Fruit fly (Drosophila melanogaster): ENCODE data around the gene Mhcl.

Gene Mhcl

DNA sequence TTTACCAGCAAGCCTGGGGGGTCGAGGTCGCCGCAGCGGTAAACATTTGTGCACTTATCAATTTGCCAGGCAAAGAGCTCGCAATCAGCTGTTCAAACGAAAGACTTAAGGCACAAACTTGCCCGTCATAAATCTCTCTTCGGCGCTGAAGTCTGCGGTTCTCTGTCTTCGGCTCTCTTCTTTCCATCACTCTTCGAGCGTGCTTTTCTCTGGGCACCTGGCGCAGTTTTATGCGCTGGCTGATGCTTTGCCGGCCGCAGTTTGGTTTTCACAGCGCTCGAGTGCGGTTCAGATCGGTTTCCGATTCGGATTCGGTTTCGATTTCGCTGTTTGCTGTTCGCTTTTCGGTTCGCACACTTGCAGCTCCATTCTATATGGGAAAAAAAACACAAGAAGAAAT is 29.9 kb upstream of the Mhcl start (continued):
- no peak for TF ChIP-seq BtbVII (GFP tag; optimal IDR thresholded peaks at IDR 0.05)
- no peak for TF ChIP-seq CG4707 (GFP tag; optimal IDR thresholded peaks at IDR 0.05)
- TF ChIP-seq Trl (optimal IDR thresholded peaks at IDR 0.05), result peak; percentile 19 to 39
- TF ChIP-seq Trl (GFP tag; optimal IDR thresholded peaks at IDR 0.05), result no peak
- no peak for TF ChIP-seq CG18262 (tag; optimal IDR thresholded peaks at IDR 0.05)
- TF ChIP-seq CG12071 (GFP tag; optimal IDR thresholded peaks at IDR 0.05), result no peak
- TF ChIP-seq wdn (GFP tag; IDR thresholded peaks at IDR 0.05), result no peak
- 0 out of 4 replicates have a peak, but pooled peaks have one; percentile 64 for TF ChIP-seq chinmo (GFP tag; IDR thresholded peaks at IDR 0.05; ENCODE audit: partially characterized antibody)
- no peak for TF ChIP-seq bowl (GFP tag; IDR thresholded peaks at IDR 0.05)
- TF ChIP-seq ci (GFP tag; IDR thresholded peaks at IDR 0.05), result no peak
- TF ChIP-seq CG15514 (GFP tag; optimal IDR thresholded peaks at IDR 0.05), result no peak
- TF ChIP-seq cad (GFP tag; optimal IDR thresholded peaks at IDR 0.05), result no peak
- no peak for TF ChIP-seq HLH54F (GFP tag; optimal IDR thresholded peaks at IDR 0.05)

DNA sequence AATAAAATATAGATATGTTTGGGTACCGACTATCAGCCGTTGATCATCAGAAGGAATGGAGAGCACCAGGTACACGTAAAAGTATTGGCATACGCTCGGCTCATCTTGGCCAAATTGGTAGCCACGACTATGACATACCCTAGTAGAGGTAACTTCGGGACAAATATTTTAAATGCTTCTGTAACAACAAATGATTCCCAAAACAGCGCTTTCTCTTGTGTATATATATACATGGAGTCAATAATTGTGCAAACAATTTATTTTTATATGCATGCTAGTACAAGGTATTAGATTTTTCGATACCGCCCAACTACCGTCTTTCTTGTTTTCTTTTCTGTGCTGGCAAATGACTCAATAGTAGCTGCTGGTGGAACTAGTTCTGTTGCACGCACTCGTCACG is 20.9 kb upstream of the Mhcl start:
- peak; percentile 72 for TF ChIP-seq zen (tag; optimal IDR thresholded peaks at IDR 0.05)
- no peak for TF ChIP-seq Hsf (GFP tag; optimal IDR thresholded peaks at IDR 0.05)
- TF ChIP-seq CG10565 (GFP tag; optimal IDR thresholded peaks at IDR 0.05), result no peak
- TF ChIP-seq CG7987 (GFP tag; optimal IDR thresholded peaks at IDR 0.05), result no peak
- no peak for TF ChIP-seq rib (GFP tag; IDR thresholded peaks at IDR 0.05)
- TF ChIP-seq nau (GFP tag; optimal IDR thresholded peaks at IDR 0.05), result no peak
- no peak for TF ChIP-seq Adf1 (GFP tag; IDR thresholded peaks at IDR 0.05)
- peak; percentile 63; the same call in 1 of the 2 replicates for TF ChIP-seq Xrp1 (GFP tag; IDR thresholded peaks at IDR 0.05)
- peak; percentile 70; the same call in 2 of the 3 replicates for TF ChIP-seq zfh1 (GFP tag; IDR thresholded peaks at IDR 0.05)
- TF ChIP-seq Ets97D (GFP tag; optimal IDR thresholded peaks at IDR 0.05), result no peak
- peak; percentile 4 for TF ChIP-seq CG4820 (GFP tag; optimal IDR thresholded peaks at IDR 0.05)
- peak; percentile 34; the same call in 1 of the 2 replicates for TF ChIP-seq CG14667 (GFP tag; IDR thresholded peaks at IDR 0.05)
- TF ChIP-seq phol (tag; optimal IDR thresholded peaks at IDR 0.05), result peak; percentile 16
- TF ChIP-seq CG15073 (GFP tag; optimal IDR thresholded peaks at IDR 0.05), result no peak
- TF ChIP-seq CG14441 (GFP tag; IDR thresholded peaks at IDR 0.05), result no peak
- TF ChIP-seq prd (optimal IDR thresholded peaks at IDR 0.05), result no peak
- TF ChIP-seq prd (GFP tag; IDR thresholded peaks at IDR 0.05), result peak; percentile 86
- TF ChIP-seq CG4282 (GFP tag; optimal IDR thresholded peaks at IDR 0.05), result no peak
- peak; percentile 16 for TF ChIP-seq Blimp-1 (GFP tag; optimal IDR thresholded peaks at IDR 0.05)
- TF ChIP-seq dmrt11E (tag; optimal IDR thresholded peaks at IDR 0.05), result peak; percentile 16
- TF ChIP-seq CG10979 (tag; optimal IDR thresholded peaks at IDR 0.05), result peak; percentile 23
- 0 out of 3 replicates have a peak, but pooled peaks have one; percentile 24 for TF ChIP-seq otp (GFP tag; IDR thresholded peaks at IDR 0.05)
- no peak for TF ChIP-seq pzg (GFP tag; optimal IDR thresholded peaks at IDR 0.05)
- peak; percentile 38; the same call in 1 of the 3 replicates for TF ChIP-seq row (GFP tag; IDR thresholded peaks at IDR 0.05)
- peak; percentile 54 for TF ChIP-seq D19B (GFP tag; optimal IDR thresholded peaks at IDR 0.05)
- peak; percentile 22; the same call in 1 of the 2 replicates for TF ChIP-seq CG4404 (GFP tag; IDR thresholded peaks at IDR 0.05)
- no peak for TF ChIP-seq nmo (GFP tag; optimal IDR thresholded peaks at IDR 0.05)
- peak; percentile 10 to 74 for TF ChIP-seq bsh (GFP tag; optimal IDR thresholded peaks at IDR 0.05)
- peak; percentile 37; the same call in 1 of the 3 replicates for TF ChIP-seq dysf (GFP tag; IDR thresholded peaks at IDR 0.05)
- peak; percentile 1 for TF ChIP-seq CG10209 (GFP tag; optimal IDR thresholded peaks at IDR 0.05)
- TF ChIP-seq yki (optimal IDR thresholded peaks at IDR 0.05), result no peak
- peak; percentile 1 for TF ChIP-seq CG15514 (GFP tag; optimal IDR thresholded peaks at IDR 0.05)
- TF ChIP-seq YL-1 (GFP tag; optimal IDR thresholded peaks at IDR 0.05), result no peak
- peak; percentile 22 for TF ChIP-seq CG11504 (tag; optimal IDR thresholded peaks at IDR 0.05)
- TF ChIP-seq Drgx (GFP tag; IDR thresholded peaks at IDR 0.05), result peak; percentile 89
- TF ChIP-seq pita (GFP tag; optimal IDR thresholded peaks at IDR 0.05), result no peak
- TF ChIP-seq CG34224 (GFP tag; IDR thresholded peaks at IDR 0.05; ENCODE audit: partially characterized antibody), result no peak
- peak; percentile 9 for TF ChIP-seq CG9727 (GFP tag; optimal IDR thresholded peaks at IDR 0.05)
- peak; percentile 2 for TF ChIP-seq tio (GFP tag; optimal IDR thresholded peaks at IDR 0.05)
